Fruit fly (Drosophila melanogaster) whole organism, pupa: ENCODE data around the gene CG9095.

Experiments
- CG10348 ChIP-seq: fragments of 200-800 bp; sonication (Bioruptor generic); IDR thresholded peaks from 2 replicates; pipeline ENCODE4 v1.3.6; 2022; ENCODE audit warnings: missing biosample characterization, missing genetic modification characterization
- CG12605 ChIP-seq: fragments of 200-800 bp; sonication (Bioruptor generic); IDR thresholded peaks from 2 replicates; pipeline ENCODE4 v1.3.6; 2022; ENCODE audit warnings: missing biosample characterization, missing genetic modification characterization
- CG13204 ChIP-seq: fragments of 200-800 bp; sonication (Bioruptor generic); optimal IDR thresholded peaks from 2 replicates; lab custom pipeline; 2018; ENCODE audit warnings: missing biosample characterization, mild to moderate bottlenecking, missing genetic modification characterization, moderate library complexity
- CG14655 ChIP-seq: fragments of 200-800 bp; sonication (Bioruptor generic); optimal IDR thresholded peaks from 3 replicates; lab custom pipeline; 2017; ENCODE audit warnings: mild to moderate bottlenecking, missing biosample characterization, missing genetic modification reagents, missing genetic modification characterization
- CG15710 ChIP-seq: fragments of 200-800 bp; sonication (Bioruptor generic); optimal IDR thresholded peaks from 2 replicates; lab custom pipeline; 2018; ENCODE audit warnings: missing biosample characterization, mild to moderate bottlenecking, missing genetic modification characterization, moderate library complexity
- CG17806 ChIP-seq: fragments of 200-800 bp; sonication (Bioruptor generic); optimal IDR thresholded peaks from 2 replicates; lab custom pipeline; 2018; ENCODE audit warnings: missing biosample characterization, mild to moderate bottlenecking, missing genetic modification characterization, moderate library complexity
- CG32121 ChIP-seq: fragments of 200-800 bp; sonication (Bioruptor generic); IDR thresholded peaks from 2 replicates; pipeline ENCODE4 v1.3.6; 2022; ENCODE audit warnings: missing biosample characterization, missing genetic modification characterization
- CG34367 ChIP-seq: fragments of 200-800 bp; sonication (Bioruptor generic); optimal IDR thresholded peaks from 2 replicates; lab custom pipeline; 2018; ENCODE audit warnings: missing biosample characterization, mild to moderate bottlenecking, missing genetic modification characterization
- CG4496 ChIP-seq: fragments of 200-800 bp; sonication (Bioruptor generic); IDR thresholded peaks from 3 replicates; pipeline ENCODE4 v1.3.6; 2022; ENCODE audit warnings: missing biosample characterization, missing genetic modification characterization
- CG8159 ChIP-seq: fragments of 200-800 bp; sonication (Bioruptor generic); optimal IDR thresholded peaks from 3 replicates; lab custom pipeline; 2018; ENCODE audit warnings: missing biosample characterization, mild to moderate bottlenecking, missing genetic modification characterization, moderate library complexity
- CG8301 ChIP-seq: fragments of 200-800 bp; sonication (Bioruptor generic); optimal IDR thresholded peaks from 2 replicates; lab custom pipeline; 2018; ENCODE audit warnings: missing biosample characterization, mild to moderate bottlenecking, missing genetic modification characterization
- CG9948 ChIP-seq: fragments of 200-800 bp; sonication (Bioruptor generic); optimal IDR thresholded peaks from 2 replicates; lab custom pipeline; 2018; ENCODE audit warnings: missing biosample characterization, mild to moderate bottlenecking, missing genetic modification characterization, moderate library complexity
- D1 ChIP-seq: fragments of 200-800 bp; sonication (Bioruptor generic); optimal IDR thresholded peaks from 2 replicates; lab custom pipeline; 2018; ENCODE audit warnings: missing biosample characterization, mild to moderate bottlenecking, missing genetic modification characterization, moderate library complexity
- EcR ChIP-seq: fragments of 200-800 bp; sonication (Bioruptor generic); optimal IDR thresholded peaks from 3 replicates; lab custom pipeline; 2019; ENCODE audit warnings: missing biosample characterization, missing genetic modification characterization, mild to moderate bottlenecking, moderate library complexity, missing genetic modification reagents
- Ets98B ChIP-seq: fragments of 200-800 bp; sonication (Bioruptor generic); IDR thresholded peaks from 2 replicates; pipeline ENCODE4 v1.3.6; 2022; ENCODE audit warnings: missing biosample characterization, missing genetic modification characterization
- Pif1A ChIP-seq: fragments of 200-800 bp; sonication (Bioruptor generic); optimal IDR thresholded peaks from 3 replicates; lab custom pipeline; 2016; ENCODE audit warnings: missing biosample characterization, missing genetic modification characterization
- Pif1B ChIP-seq: fragments of 200-800 bp; sonication (Bioruptor generic); optimal IDR thresholded peaks from 3 replicates; lab custom pipeline; 2016; ENCODE audit warnings: missing biosample characterization, missing genetic modification characterization
- Snoo ChIP-seq: fragments of 200-800 bp; sonication (Bioruptor generic); optimal IDR thresholded peaks from 3 replicates; lab custom pipeline; 2017; ENCODE audit warnings: missing biosample characterization, mild to moderate bottlenecking, missing genetic modification characterization, inconsistent platforms
- fd96Ca ChIP-seq: fragments of 200-800 bp; sonication (Bioruptor generic); IDR thresholded peaks from 3 replicates; pipeline ENCODE4 v1.3.6; 2022; ENCODE audit warnings: missing biosample characterization, missing genetic modification characterization
- gl ChIP-seq: fragments of 200-800 bp; sonication (Bioruptor generic); optimal IDR thresholded peaks from 2 replicates; lab custom pipeline; 2018; ENCODE audit warnings: missing biosample characterization, mild to moderate bottlenecking, missing genetic modification characterization
- rn ChIP-seq: fragments of 200-800 bp; sonication (Bioruptor generic); IDR thresholded peaks from 2 replicates; pipeline ENCODE4 v1.3.6; 2022; ENCODE audit warnings: missing biosample characterization, missing genetic modification characterization

CG9095 gene

DNA sequence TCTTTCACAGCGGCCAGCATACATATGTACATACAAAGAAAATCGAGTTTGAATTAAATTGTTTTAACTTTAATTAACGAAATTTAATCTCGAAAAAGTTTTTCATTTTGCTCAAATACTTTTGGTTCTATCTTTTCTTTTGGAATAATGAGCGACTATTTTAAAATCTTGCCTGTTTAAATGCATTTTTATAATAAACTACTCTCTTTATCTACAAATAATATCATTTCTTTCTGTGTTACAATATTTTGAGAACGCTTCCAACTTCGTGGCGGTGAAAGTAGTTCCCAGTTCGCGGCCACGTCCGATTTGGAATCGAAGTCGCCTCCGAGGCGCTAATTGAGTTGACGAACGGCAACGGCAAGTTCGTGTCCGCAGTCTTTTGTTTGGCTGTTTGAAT, 12.8 kb downstream of the CG9095 start:
- no peak for TF ChIP-seq CG12605 (GFP tag; lab: Robert Waterston, UW)
- no peak for TF ChIP-seq fd96Ca
- TF ChIP-seq CG34367 (tag; lab: Kevin White, UChicago): no peak
- TF ChIP-seq, all 21 proteins: peak for 0

DNA sequence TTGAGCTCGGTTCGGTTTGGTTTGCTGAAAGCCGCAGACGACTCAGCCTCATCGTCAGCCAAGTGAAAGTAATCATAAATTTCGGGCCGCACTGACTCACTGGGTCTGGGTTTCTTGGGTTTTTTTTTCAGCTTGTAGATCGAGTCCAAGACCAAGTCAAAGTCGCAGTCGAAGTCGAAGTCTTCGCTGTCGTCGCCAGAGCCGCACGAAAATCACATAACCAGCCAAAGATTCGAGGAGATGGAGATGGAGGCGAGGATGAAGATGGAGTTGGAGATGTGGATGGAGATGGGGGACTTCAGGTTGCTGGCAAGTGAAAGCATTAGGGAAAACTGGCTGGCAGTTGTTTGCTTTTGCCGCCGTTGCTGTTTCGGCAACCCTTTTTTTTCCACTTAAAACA, 16.0 kb downstream of the CG9095 start:
- TF ChIP-seq CG14655 (GFP tag; lab: Kevin White, UChicago): no peak
- no peak for TF ChIP-seq CG12605 (GFP tag; lab: Robert Waterston, UW)
- no peak for TF ChIP-seq Pif1B (GFP tag; lab: Kevin White, UChicago)
- no peak for TF ChIP-seq CG8159 (tag; lab: Kevin White, UChicago)
- no peak for TF ChIP-seq CG15710 (tag; lab: Kevin White, UChicago)
- no peak for TF ChIP-seq CG9948 (tag; lab: Kevin White, UChicago)
- TF ChIP-seq Ets98B (GFP tag; lab: Robert Waterston, UW): no peak
- no peak for TF ChIP-seq rn (GFP tag; lab: Robert Waterston, UW)
- no peak for TF ChIP-seq CG17806 (tag; lab: Kevin White, UChicago)
- no peak for TF ChIP-seq CG13204
- no peak for TF ChIP-seq CG10348 (GFP tag; lab: Robert Waterston, UW)
- TF ChIP-seq EcR: no peak
- TF ChIP-seq gl (tag; lab: Kevin White, UChicago): no peak
- TF ChIP-seq D1 (tag; lab: Kevin White, UChicago): no peak
- no peak for TF ChIP-seq CG32121 (GFP tag; lab: Robert Waterston, UW)
- TF ChIP-seq CG8301 (tag; lab: Kevin White, UChicago): no peak
- no peak for TF ChIP-seq fd96Ca
- TF ChIP-seq, all 21 proteins: peak for 0

DNA sequence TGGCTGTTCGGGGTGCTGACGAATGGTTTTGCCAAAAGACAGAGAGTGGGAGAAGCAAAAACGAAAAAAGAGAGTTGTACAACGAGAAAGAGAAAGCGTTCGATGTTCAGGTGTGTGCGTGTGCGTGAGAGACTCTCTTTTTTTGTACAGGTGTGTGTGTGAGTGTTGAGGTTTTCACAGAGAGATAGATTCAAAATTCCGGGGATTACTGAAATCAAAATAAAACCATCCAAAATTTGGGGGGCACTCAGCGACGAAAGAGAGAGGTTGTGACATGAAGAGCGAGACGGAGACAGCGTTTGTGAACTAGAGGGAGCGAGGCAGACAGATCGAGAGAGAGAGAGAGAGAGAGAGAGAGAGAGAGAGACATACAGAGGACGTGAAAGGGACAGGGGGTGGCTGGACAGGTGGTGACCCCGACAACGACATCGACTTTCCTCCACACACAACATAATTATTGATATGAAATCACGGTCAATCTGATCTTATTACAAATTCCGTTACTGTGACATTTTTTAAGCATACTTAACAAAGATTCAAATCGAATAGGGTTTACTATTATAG, 19.7 kb downstream of the CG9095 start:
- no peak for TF ChIP-seq CG4496 (GFP tag; lab: Robert Waterston, UW)
- TF ChIP-seq CG13204: no peak
- TF ChIP-seq CG17806 (tag; lab: Kevin White, UChicago): no peak
- no peak for TF ChIP-seq CG8159 (tag; lab: Kevin White, UChicago)
- TF ChIP-seq D1 (tag; lab: Kevin White, UChicago): no peak
- no peak for TF ChIP-seq gl (tag; lab: Kevin White, UChicago)
- no peak for TF ChIP-seq CG34367 (tag; lab: Kevin White, UChicago)
- no peak for TF ChIP-seq Pif1B (GFP tag; lab: Kevin White, UChicago)

DNA sequence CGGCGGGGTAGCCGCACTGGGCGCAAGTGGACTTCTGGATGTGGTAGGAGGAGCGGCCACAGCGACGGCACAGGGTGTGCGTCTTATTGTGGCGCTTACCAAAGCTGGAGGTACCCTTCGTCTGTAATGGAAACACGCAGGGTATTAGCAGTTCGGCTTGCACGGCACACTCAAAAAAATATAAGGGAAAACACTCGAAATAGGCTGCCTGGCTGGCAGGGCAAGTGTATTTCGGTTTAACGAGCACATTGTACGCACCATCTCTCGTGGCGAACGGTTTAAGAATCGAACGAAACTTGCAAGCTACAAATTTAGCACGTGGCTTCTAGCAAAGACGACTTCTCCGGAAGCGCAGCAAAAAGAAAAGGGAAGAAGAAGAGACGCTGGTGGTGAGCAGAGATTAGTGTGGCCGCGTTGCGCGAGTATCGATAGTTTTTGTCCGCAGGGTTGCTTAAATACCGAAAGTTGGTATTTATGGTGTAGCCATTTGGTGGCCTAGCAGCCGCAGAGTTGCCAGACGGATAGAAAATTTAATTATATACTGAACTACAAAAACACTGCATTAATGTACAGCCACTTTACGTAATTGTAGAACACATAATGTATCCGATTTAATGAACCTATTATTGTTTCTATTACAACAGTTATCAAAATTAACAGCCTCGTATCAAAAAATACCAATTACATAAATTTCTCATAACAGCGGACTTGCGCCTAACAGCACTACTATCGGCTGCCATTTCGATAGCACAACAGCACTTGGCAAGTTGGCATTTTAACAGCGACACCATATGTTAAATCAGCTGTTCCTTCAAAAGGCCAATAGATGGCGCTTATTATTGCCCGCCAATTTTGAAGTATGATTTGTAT, 23.8 kb downstream of the CG9095 start, which contains the start of gene RpL37-1:
RpL37-1 (minus strand) TSS at position 374 of the 870 bp plus-strand sequence.
- 0 out of 2 replicates have a peak, but pooled peaks have one; percentile 33 for TF ChIP-seq CG32121 (GFP tag; lab: Robert Waterston, UW)
- TF ChIP-seq CG4496 (GFP tag; lab: Robert Waterston, UW): peak; percentile 67
- peak; percentile 28 for TF ChIP-seq Pif1A (GFP tag; lab: Kevin White, UChicago)
- no peak for TF ChIP-seq CG17806 (tag; lab: Kevin White, UChicago)
- no peak for TF ChIP-seq gl (tag; lab: Kevin White, UChicago)
- no peak for TF ChIP-seq CG8159 (tag; lab: Kevin White, UChicago)
- no peak for TF ChIP-seq Pif1B (GFP tag; lab: Kevin White, UChicago)
- peak; percentile 51 for TF ChIP-seq CG34367 (tag; lab: Kevin White, UChicago)
- TF ChIP-seq CG8301 (tag; lab: Kevin White, UChicago): no peak
- TF ChIP-seq Ets98B (GFP tag; lab: Robert Waterston, UW): no peak
- no peak for TF ChIP-seq D1 (tag; lab: Kevin White, UChicago)
- no peak for TF ChIP-seq CG13204
- TF ChIP-seq CG14655 (GFP tag; lab: Kevin White, UChicago): no peak
- peak; percentile 14; the same call in 1 of the 2 replicates for TF ChIP-seq rn (GFP tag; lab: Robert Waterston, UW)
- TF ChIP-seq fd96Ca: peak; percentile 37; the same call in 2 of the 3 replicates
- peak; percentile 63 for TF ChIP-seq Snoo (tag; lab: Kevin White, UChicago)
- TF ChIP-seq CG9948 (tag; lab: Kevin White, UChicago): no peak
- TF ChIP-seq EcR: no peak
- peak; percentile 9 for TF ChIP-seq CG15710 (tag; lab: Kevin White, UChicago)
- no peak for TF ChIP-seq CG10348 (GFP tag; lab: Robert Waterston, UW)
- no peak for TF ChIP-seq CG12605 (GFP tag; lab: Robert Waterston, UW)

DNA sequence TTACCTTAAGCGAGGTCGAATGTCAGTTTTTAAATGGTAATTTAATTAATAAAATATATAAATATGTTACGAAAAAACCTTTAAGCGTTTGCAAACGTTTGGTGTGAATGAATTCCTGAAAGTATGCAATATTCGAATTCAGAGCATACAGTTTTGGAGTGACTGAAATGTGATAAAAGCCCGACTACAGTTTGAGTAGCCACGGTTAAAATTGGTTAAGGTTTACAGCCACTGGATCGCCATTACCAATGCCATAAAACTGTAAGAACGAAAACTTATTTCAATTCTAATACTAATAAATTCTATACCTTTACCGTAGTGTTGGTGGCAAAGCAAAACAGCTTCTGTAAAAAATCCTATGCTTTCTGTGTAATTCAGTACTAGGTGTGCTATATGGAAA, 25.8 kb downstream of the CG9095 start:
- TF ChIP-seq CG12605 (GFP tag; lab: Robert Waterston, UW) (no peak), rn (GFP tag; lab: Robert Waterston, UW) (no peak), Ets98B (GFP tag; lab: Robert Waterston, UW) (no peak), CG9948 (tag; lab: Kevin White, UChicago) (no peak), Snoo (tag; lab: Kevin White, UChicago) (no peak), CG32121 (GFP tag; lab: Robert Waterston, UW) (no peak), CG8301 (tag; lab: Kevin White, UChicago) (no peak), gl (tag; lab: Kevin White, UChicago) (no peak), CG34367 (tag; lab: Kevin White, UChicago) (no peak), CG13204 (no peak), fd96Ca (no peak), CG4496 (GFP tag; lab: Robert Waterston, UW) (no peak)
